Fruit fly (Drosophila melanogaster) S2 (cell line): ENCODE data around the gene CG4955.

ENCODE experiments used
- CG8478 ChIP-seq: fragments of >200 bp; optimal IDR thresholded peaks from 2 replicates; lab custom pipeline; 2018
- CTCF ChIP-seq, 2 experiments: fragments of >200 bp; optimal IDR thresholded peaks; 2 replicates each; lab custom pipeline; 2018

DNA sequence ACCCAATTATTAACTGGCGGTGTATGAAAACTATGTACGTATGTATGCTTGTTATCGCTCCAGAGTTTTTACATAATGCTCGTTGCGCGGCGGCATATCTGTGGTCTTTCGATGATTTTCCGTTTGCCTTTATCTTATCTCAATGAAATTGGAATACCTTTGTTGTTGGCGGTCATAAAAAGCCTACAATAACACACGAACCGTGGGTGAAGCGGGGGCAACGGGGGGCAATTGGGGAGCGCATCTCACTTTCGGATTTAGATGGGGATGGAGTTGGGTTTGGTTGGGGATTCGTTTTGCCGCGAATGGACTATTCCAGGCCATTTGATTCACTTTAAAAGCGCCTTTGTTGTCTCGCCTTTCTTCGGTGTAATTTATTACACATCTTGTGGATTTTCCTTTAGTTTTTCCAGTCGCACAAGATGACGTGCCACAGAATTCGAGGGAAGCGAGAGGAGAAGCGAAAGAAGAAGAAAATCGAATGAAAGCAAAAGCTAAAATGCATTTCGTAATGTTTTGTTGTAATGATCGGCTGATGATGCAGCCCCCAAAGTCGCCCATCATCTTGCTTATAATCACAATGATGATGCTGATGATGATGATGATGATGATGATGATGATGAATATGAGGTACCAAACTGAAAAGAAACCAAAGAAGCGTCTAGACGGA is 41.3 kb downstream of the CG4955 start:
- TF ChIP-seq CTCF (optimal IDR thresholded peaks at IDR 0.05; lab: Kevin White, UChicago): no peak
- TF ChIP-seq CG8478 (lab: Kevin White, UChicago): no peak
